Worm (Caenorhabditis elegans) whole organism, L4/young adult: Measurements from ENCODE around the gene Y43C5B.3.
"Not testable (repeated sequence)": the region's sequence is repeated elsewhere in the genome, so short reads cannot be mapped to it uniquely, and the experiment has no call there.

ENCODE experiments used
- dao-5 ChIP-seq: sonication (generic microtip); optimal IDR thresholded peaks from 2 replicates; lab custom pipeline; 2016; ENCODE audit warnings: missing genotype, missing genetic modification characterization, moderate library complexity, missing compliant biosample characterization
- him-1 ChIP-seq: sonication (generic microtip); optimal IDR thresholded peaks from 2 replicates; lab custom pipeline; 2016; ENCODE audit warnings: missing genotype, missing genetic modification reagents, missing genetic modification characterization, missing compliant biosample characterization

- not testable (repeated sequence) for TF ChIP-seq him-1, dao-5 (tag; lab: Kevin White, UChicago)
Observed at ce11 chrIV:10322650-10323049, 27.7 kb upstream of the Y43C5B.3 start, which contains the start of gene R09E10.1.
